Worm (Caenorhabditis elegans): ENCODE results near the gene Y51H7C.41.

DNA sequence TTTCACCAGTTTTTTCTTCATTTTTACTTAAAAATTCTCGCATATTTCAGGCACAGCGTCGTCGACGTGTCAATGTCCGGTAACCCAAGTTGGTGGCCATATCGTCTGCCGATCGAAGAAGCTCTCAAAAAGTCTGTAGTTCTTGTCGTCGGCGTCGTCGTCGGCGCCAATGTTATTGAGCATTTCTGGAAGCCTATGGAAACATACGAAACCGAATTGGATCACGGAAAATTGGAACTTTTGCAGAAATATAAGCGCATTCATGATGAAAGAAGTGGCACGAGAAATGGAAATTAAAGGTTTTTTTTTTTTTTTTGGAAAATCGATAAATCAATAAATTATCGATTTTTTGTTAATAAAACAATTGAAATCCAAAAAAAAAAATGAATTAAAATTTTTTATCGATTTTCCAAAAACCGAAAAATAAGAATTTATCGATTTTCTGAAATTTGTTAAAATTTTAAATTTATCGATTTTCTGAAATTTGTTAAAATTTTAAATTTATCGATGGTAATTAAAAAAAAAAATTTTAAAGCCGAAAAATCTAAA is 9.3 kb downstream of the Y51H7C.41 start, which contains the start of gene alkb-1:
- TF ChIP-seq egl-27 (tag; optimal IDR thresholded peaks at IDR 0.05) (no peak), nhr-12 (tag; optimal IDR thresholded peaks at IDR 0.05) (no peak), elt-1 (tag; optimal IDR thresholded peaks at IDR 0.05) (no peak), egl-5 (tag; optimal IDR thresholded peaks at IDR 0.05) (no peak), jun-1 (tag; optimal IDR thresholded peaks at IDR 0.05) (no peak), nhr-77 (tag; optimal IDR thresholded peaks at IDR 0.05) (no peak), nhr-237 (tag; optimal IDR thresholded peaks at IDR 0.05) (no peak), pqm-1 (tag; optimal IDR thresholded peaks at IDR 0.05) (no peak), elt-2 (tag; optimal IDR thresholded peaks at IDR 0.05) (no peak), nhr-28 (tag; optimal IDR thresholded peaks at IDR 0.05) (no peak), aly-2 (tag; optimal IDR thresholded peaks at IDR 0.05) (no peak), ceh-82 (tag; optimal IDR thresholded peaks at IDR 0.05) (no peak), pha-4 (tag; optimal IDR thresholded peaks at IDR 0.05) (no peak), ztf-11 (tag; optimal IDR thresholded peaks at IDR 0.05) (no peak)

Data from whole organism, L3 larva.